Worm (Caenorhabditis elegans): ENCODE measurements around the gene C16C8.20.

Gene C16C8.20

ce11 chrII:3414383-3414910 lies 32.3 kb upstream of the C16C8.20 start, which contains the start of the genes F18A12.7 and F18A12.2:
Gene F18A12.7, minus strand, starts transcription at chrII:3414483.
Gene F18A12.2, plus strand, starts transcription at chrII:3414860.
- no peak for TF ChIP-seq elt-3 (tag; optimal IDR thresholded peaks at IDR 0.05)
- no peak for TF ChIP-seq pha-4 (tag; optimal IDR thresholded peaks at IDR 0.05)
- TF ChIP-seq nhr-237 (tag; optimal IDR thresholded peaks at IDR 0.05) = no peak
- no peak for TF ChIP-seq nhr-43 (tag; optimal IDR thresholded peaks at IDR 0.05; ENCODE audit: poor library complexity, severe bottlenecking)
- no peak for TF ChIP-seq skn-1 (tag; optimal IDR thresholded peaks at IDR 0.05)
- TF ChIP-seq sea-2 (GFP tag; optimal IDR thresholded peaks at IDR 0.05) = no peak
- no peak for TF ChIP-seq fkh-2 (tag; optimal IDR thresholded peaks at IDR 0.05)
- no peak for TF ChIP-seq egl-27 (tag; optimal IDR thresholded peaks at IDR 0.05)
- TF ChIP-seq ceh-28 (tag; optimal IDR thresholded peaks at IDR 0.05) = no peak
- TF ChIP-seq lsy-12 (tag; optimal IDR thresholded peaks at IDR 0.05) = no peak
- TF ChIP-seq ztf-11 (tag; optimal IDR thresholded peaks at IDR 0.05) = no peak
- no peak for TF ChIP-seq jun-1 (tag; optimal IDR thresholded peaks at IDR 0.05)
- TF ChIP-seq ama-1 (optimal IDR thresholded peaks at IDR 0.05) = no peak

- TF ChIP-seq fos-1 (tag; optimal IDR thresholded peaks at IDR 0.05) (no peak), ama-1 (optimal IDR thresholded peaks at IDR 0.05) (no peak), elt-3 (tag; optimal IDR thresholded peaks at IDR 0.05) (no peak), unc-62 (GFP tag; optimal IDR thresholded peaks at IDR 0.05) (no peak), skn-1 (tag; optimal IDR thresholded peaks at IDR 0.05) (no peak), elt-1 (tag; optimal IDR thresholded peaks at IDR 0.05) (no peak), nhr-237 (tag; optimal IDR thresholded peaks at IDR 0.05) (no peak), R02D3.7 (tag; optimal IDR thresholded peaks at IDR 0.05) (no peak), aly-2 (tag; optimal IDR thresholded peaks at IDR 0.05) (no peak), lin-15B (tag; optimal IDR thresholded peaks at IDR 0.05) (no peak)
These were observed 30.2 kb upstream of the C16C8.20 start, which contains the start of gene nep-6 for ce11 chrII:3416528-3416927. Gene nep-6, plus strand, starts transcription at chrII:3416828.

ce11 chrII:3422938-3423337 lies 23.8 kb upstream of the C16C8.20 start:
- TF ChIP-seq jun-1 (tag; optimal IDR thresholded peaks at IDR 0.05) (no peak), fkh-2 (tag; optimal IDR thresholded peaks at IDR 0.05) (no peak), hmg-11 (tag; optimal IDR thresholded peaks at IDR 0.05) (no peak), nhr-43 (tag; optimal IDR thresholded peaks at IDR 0.05; ENCODE audit: poor library complexity, severe bottlenecking) (no peak), nhr-11 (tag; optimal IDR thresholded peaks at IDR 0.05) (no peak), pha-4 (tag; optimal IDR thresholded peaks at IDR 0.05) (no peak), elt-1 (tag; optimal IDR thresholded peaks at IDR 0.05) (no peak), snpc-4 (tag; optimal IDR thresholded peaks at IDR 0.05) (no peak), lsy-12 (tag; optimal IDR thresholded peaks at IDR 0.05) (no peak), pqm-1 (tag; optimal IDR thresholded peaks at IDR 0.05) (no peak), eor-1 (tag; optimal IDR thresholded peaks at IDR 0.05) (no peak), unc-62 (GFP tag; optimal IDR thresholded peaks at IDR 0.05) (no peak), ceh-16 (tag; optimal IDR thresholded peaks at IDR 0.05) (no peak), mdl-1 (tag; optimal IDR thresholded peaks at IDR 0.05) (no peak), ZK546.5 (tag; optimal IDR thresholded peaks at IDR 0.05) (no peak), elt-3 (tag; optimal IDR thresholded peaks at IDR 0.05) (no peak)

- TF ChIP-seq ceh-16 (tag; optimal IDR thresholded peaks at IDR 0.05) (no peak), ZK546.5 (tag; optimal IDR thresholded peaks at IDR 0.05) (no peak), elt-3 (tag; optimal IDR thresholded peaks at IDR 0.05) (no peak), tbx-2 (tag; optimal IDR thresholded peaks at IDR 0.05) (no peak), zag-1 (tag; optimal IDR thresholded peaks at IDR 0.05) (no peak), nhr-43 (tag; optimal IDR thresholded peaks at IDR 0.05; ENCODE audit: poor library complexity, severe bottlenecking) (no peak), nhr-237 (tag; optimal IDR thresholded peaks at IDR 0.05) (no peak), jun-1 (tag; optimal IDR thresholded peaks at IDR 0.05) (no peak), elt-2 (tag; optimal IDR thresholded peaks at IDR 0.05) (no peak), egl-27 (tag; optimal IDR thresholded peaks at IDR 0.05) (no peak), mdl-1 (tag; optimal IDR thresholded peaks at IDR 0.05) (no peak), ceh-82 (tag; optimal IDR thresholded peaks at IDR 0.05) (no peak), nhr-28 (tag; optimal IDR thresholded peaks at IDR 0.05) (no peak), mml-1 (tag; optimal IDR thresholded peaks at IDR 0.05) (no peak), nhr-25 (tag; optimal IDR thresholded peaks at IDR 0.05) (no peak)
These were observed 21.3 kb upstream of the C16C8.20 start, which contains the start of gene nep-11 for ce11 chrII:3425433-3425832. Gene nep-11, minus strand, starts transcription at chrII:3425533.
